Worm (Caenorhabditis elegans) whole organism, mixed stage, embryonic: ENCODE measurements around the gene acer-1.
A peak's percentile ranks its signal among the peaks of the same experiment; 100 is the strongest.

ENCODE experiments used
- M03D4.4 ChIP-seq: sonication (generic microtip); optimal IDR thresholded peaks from 2 replicates; lab custom pipeline; 2017; ENCODE audit warnings: mild to moderate bottlenecking, missing genetic modification characterization, missing compliant biosample characterization
- bed-3 ChIP-seq: fragments of 200-800 bp; sonication (Bioruptor generic); optimal IDR thresholded peaks from 3 replicates; lab custom pipeline; 2018; ENCODE audit warnings: mild to moderate bottlenecking, missing genetic modification characterization, moderate library complexity, missing compliant biosample characterization
- blmp-1 ChIP-seq: fragments of 150-350 bp; optimal IDR thresholded peaks from 2 replicates; lab custom pipeline; 2014; ENCODE audit warnings: missing biosample characterization, missing genetic modification characterization
- ceh-39 ChIP-seq: fragments of 150-350 bp; optimal IDR thresholded peaks from 2 replicates; lab custom pipeline; 2014; ENCODE audit warnings: missing biosample characterization, missing genetic modification characterization
- ceh-43 ChIP-seq: fragments of 200-800 bp; sonication (Bioruptor generic); optimal IDR thresholded peaks from 2 replicates; lab custom pipeline; 2018; ENCODE audit warnings: mild to moderate bottlenecking, missing genetic modification characterization, moderate library complexity, missing compliant biosample characterization
- ceh-83 ChIP-seq: fragments of 200-800 bp; sonication (Bioruptor generic); optimal IDR thresholded peaks from 2 replicates; lab custom pipeline; 2018; ENCODE audit warnings: mild to moderate bottlenecking, missing genetic modification characterization, missing compliant biosample characterization
- ces-1 ChIP-seq: fragments of 150-350 bp; optimal IDR thresholded peaks from 2 replicates; lab custom pipeline; 2014; ENCODE audit warnings: missing biosample characterization, missing genetic modification reagents, missing genetic modification characterization
- cnd-1 ChIP-seq: fragments of 200-800 bp; sonication (Bioruptor generic); optimal IDR thresholded peaks from 2 replicates; lab custom pipeline; 2018; ENCODE audit warnings: mild to moderate bottlenecking, missing genetic modification characterization, missing compliant biosample characterization
- elt-1 ChIP-seq: sonication (generic microtip); optimal IDR thresholded peaks from 2 replicates; lab custom pipeline; 2017; ENCODE audit warnings: missing genetic modification characterization, mild to moderate bottlenecking, missing compliant biosample characterization, antibody characterized with exemption, moderate library complexity, borderline replicate concordance; ENCODE audit not compliant: insufficient read depth
- elt-3 ChIP-seq: fragments of 150-350 bp; optimal IDR thresholded peaks from 2 replicates; lab custom pipeline; 2014; ENCODE audit warnings: missing biosample characterization, missing genetic modification characterization
- flh-1 ChIP-seq: fragments of 200-800 bp; sonication (Bioruptor generic); optimal IDR thresholded peaks from 2 replicates; lab custom pipeline; 2018; ENCODE audit warnings: mild to moderate bottlenecking, missing genetic modification characterization, moderate library complexity, missing compliant biosample characterization
- ham-2 ChIP-seq: fragments of 200-800 bp; sonication (Bioruptor generic); optimal IDR thresholded peaks from 2 replicates; lab custom pipeline; 2018; ENCODE audit warnings: mild to moderate bottlenecking, missing genetic modification characterization, missing compliant biosample characterization
- hlh-1 ChIP-seq: fragments of 150-350 bp; optimal IDR thresholded peaks from 2 replicates; lab custom pipeline; 2014; ENCODE audit warnings: missing biosample characterization, missing genetic modification reagents, missing genetic modification characterization
- lin-13 ChIP-seq: fragments of 150-350 bp; optimal IDR thresholded peaks from 2 replicates; lab custom pipeline; 2014; ENCODE audit warnings: missing biosample characterization, missing genetic modification characterization
- lin-32 ChIP-seq: fragments of 200-800 bp; sonication (Bioruptor generic); optimal IDR thresholded peaks from 2 replicates; lab custom pipeline; 2018; ENCODE audit warnings: mild to moderate bottlenecking, missing genetic modification characterization, missing compliant biosample characterization
- lsy-2 ChIP-seq: fragments of 150-350 bp; optimal IDR thresholded peaks from 2 replicates; lab custom pipeline; 2014; ENCODE audit warnings: missing biosample characterization, missing genetic modification characterization
- mab-5 ChIP-seq: fragments of 150-350 bp; optimal IDR thresholded peaks from 2 replicates; lab custom pipeline; 2014; ENCODE audit warnings: missing biosample characterization, missing genetic modification characterization
- mep-1 ChIP-seq: fragments of 150-350 bp; optimal IDR thresholded peaks from 2 replicates; lab custom pipeline; 2017; ENCODE audit warnings: missing biosample characterization, missing genetic modification reagents, missing genetic modification characterization, inconsistent platforms
- mls-2 ChIP-seq: sonication (generic microtip); optimal IDR thresholded peaks from 2 replicates; lab custom pipeline; 2016; ENCODE audit warnings: mild to moderate bottlenecking, missing genetic modification characterization, moderate library complexity, missing compliant biosample characterization
- nhr-12 ChIP-seq: fragments of 150-350 bp; optimal IDR thresholded peaks from 2 replicates; lab custom pipeline; 2014; ENCODE audit warnings: missing biosample characterization, missing genetic modification characterization
- nhr-2 ChIP-seq: fragments of 150-350 bp; optimal IDR thresholded peaks from 2 replicates; lab custom pipeline; 2014; ENCODE audit warnings: missing biosample characterization, missing genetic modification characterization
- nhr-237 ChIP-seq: fragments of 150-350 bp; optimal IDR thresholded peaks from 2 replicates; lab custom pipeline; 2014; ENCODE audit warnings: missing biosample characterization, missing genetic modification characterization
- nhr-28 ChIP-seq: fragments of 150-350 bp; optimal IDR thresholded peaks from 2 replicates; lab custom pipeline; 2014; ENCODE audit warnings: missing biosample characterization, missing genetic modification characterization
- nhr-76 ChIP-seq: sonication (generic microtip); optimal IDR thresholded peaks from 2 replicates; lab custom pipeline; 2017; ENCODE audit warnings: missing biosample characterization, missing genetic modification characterization
- pha-4 ChIP-seq: fragments of 150-350 bp; optimal IDR thresholded peaks from 2 replicates; lab custom pipeline; 2018; ENCODE audit warnings: missing biosample characterization, missing genetic modification reagents, missing genetic modification characterization
- sem-2 ChIP-seq: fragments of 200-800 bp; sonication (Bioruptor generic); optimal IDR thresholded peaks from 2 replicates; lab custom pipeline; 2018; ENCODE audit warnings: mild to moderate bottlenecking, missing genetic modification characterization, missing compliant biosample characterization
- snpc-4 ChIP-seq: fragments of 150-350 bp; optimal IDR thresholded peaks from 2 replicates; lab custom pipeline; 2014; ENCODE audit warnings: missing biosample characterization, missing genetic modification characterization
- sptf-1 ChIP-seq: sonication (generic microtip); optimal IDR thresholded peaks from 2 replicates; lab custom pipeline; 2017; ENCODE audit warnings: mild to moderate bottlenecking, missing genetic modification characterization, moderate library complexity, missing compliant biosample characterization
- tbx-8 ChIP-seq: fragments of 200-800 bp; sonication (Bioruptor generic); optimal IDR thresholded peaks from 2 replicates; lab custom pipeline; 2018; ENCODE audit warnings: mild to moderate bottlenecking, missing genetic modification characterization, moderate library complexity, missing compliant biosample characterization
- unc-120 ChIP-seq: sonication (generic microtip); optimal IDR thresholded peaks from 2 replicates; lab custom pipeline; 2017; ENCODE audit warnings: missing genetic modification characterization, missing compliant biosample characterization; ENCODE audit not compliant: poor library complexity, severe bottlenecking
- unc-39 ChIP-seq: fragments of 150-350 bp; optimal IDR thresholded peaks from 2 replicates; lab custom pipeline; 2014; ENCODE audit warnings: missing biosample characterization, missing genetic modification characterization
- unc-62 ChIP-seq: fragments of 150-350 bp; optimal IDR thresholded peaks from 2 replicates; lab custom pipeline; 2014; ENCODE audit warnings: missing biosample characterization, missing genetic modification reagents, missing genetic modification characterization
- zip-8 ChIP-seq: fragments of 150-350 bp; optimal IDR thresholded peaks from 2 replicates; lab custom pipeline; 2014; ENCODE audit warnings: missing biosample characterization, missing genetic modification characterization
- ztf-11 ChIP-seq: fragments of 150-350 bp; optimal IDR thresholded peaks from 2 replicates; lab custom pipeline; 2014; ENCODE audit warnings: missing biosample characterization, missing genetic modification characterization

acer-1 gene

ce11 chrII:6890095-6890494 is at the start of gene acer-1:
TSS of gene acer-1 (minus strand) at chrII:6890400.
- no peak for TF ChIP-seq nhr-76 (tag; lab: Kevin White, UChicago)
- TF ChIP-seq ceh-39 (tag; lab: Kevin White, UChicago) = no peak
- no peak for TF ChIP-seq nhr-2
- TF ChIP-seq lin-13 (tag; lab: Kevin White, UChicago) = no peak
- no peak for TF ChIP-seq ztf-11 (tag; lab: Kevin White, UChicago)
- no peak for TF ChIP-seq cnd-1 (tag; lab: Kevin White, UChicago)

ce11 chrII:6939873-6940272 is 49.7 kb upstream of the acer-1 start:
- TF ChIP-seq M03D4.4 (tag; lab: Kevin White, UChicago) (no peak), unc-39 (tag; lab: Kevin White, UChicago) (peak; percentile 41), mab-5 (no peak), sptf-1 (tag; lab: Kevin White, UChicago) (peak; percentile 40), cnd-1 (tag; lab: Kevin White, UChicago) (peak; percentile 60), mep-1 (tag; lab: Kevin White, UChicago) (no peak), blmp-1 (tag; lab: Kevin White, UChicago) (no peak), hlh-1 (no peak), ztf-11 (tag; lab: Kevin White, UChicago) (no peak), nhr-28 (tag; lab: Kevin White, UChicago) (no peak), ceh-43 (GFP tag; lab: Kevin White, UChicago) (peak; percentile 79), nhr-12 (tag; lab: Kevin White, UChicago) (no peak), lin-32 (GFP tag; lab: Kevin White, UChicago) (no peak), nhr-2 (peak; percentile 97), ceh-39 (tag; lab: Kevin White, UChicago) (no peak), tbx-8 (GFP tag; lab: Kevin White, UChicago) (no peak), pha-4 (tag; lab: Kevin White, UChicago) (no peak), bed-3 (no peak), flh-1 (GFP tag; lab: Kevin White, UChicago) (no peak), sem-2 (GFP tag; lab: Kevin White, UChicago) (no peak), snpc-4 (tag; lab: Kevin White, UChicago) (no peak), mls-2 (peak; percentile 80), elt-1 (tag; lab: Kevin White, UChicago) (no peak), ceh-83 (GFP tag; lab: Kevin White, UChicago) (no peak), ces-1 (peak; percentile 65), zip-8 (tag; lab: Kevin White, UChicago) (peak; percentile 34), lsy-2 (tag; lab: Kevin White, UChicago) (no peak), ham-2 (GFP tag; lab: Kevin White, UChicago) (peak; percentile 37), elt-3 (tag; lab: Kevin White, UChicago) (no peak)

ce11 chrII:6937057-6937456 is 46.9 kb upstream of the acer-1 start:
- TF ChIP-seq blmp-1 (tag; lab: Kevin White, UChicago) (no peak), ham-2 (GFP tag; lab: Kevin White, UChicago) (no peak), pha-4 (tag; lab: Kevin White, UChicago) (peak; percentile 55), ces-1 (peak; percentile 3)

ce11 chrII:6936528-6936927 is 46.3 kb upstream of the acer-1 start:
- TF ChIP-seq elt-3 (tag; lab: Kevin White, UChicago) (no peak), hlh-1 (peak; percentile 97), sptf-1 (tag; lab: Kevin White, UChicago) (no peak), ham-2 (GFP tag; lab: Kevin White, UChicago) (no peak), sem-2 (GFP tag; lab: Kevin White, UChicago) (no peak), lsy-2 (tag; lab: Kevin White, UChicago) (no peak), unc-120 (tag; lab: Kevin White, UChicago) (peak; percentile 91), lin-13 (tag; lab: Kevin White, UChicago) (no peak), nhr-76 (tag; lab: Kevin White, UChicago) (no peak), bed-3 (no peak), zip-8 (tag; lab: Kevin White, UChicago) (no peak), unc-62 (peak; percentile 62), nhr-237 (no peak), elt-1 (tag; lab: Kevin White, UChicago) (peak; percentile 60), mls-2 (no peak), nhr-2 (no peak), nhr-12 (tag; lab: Kevin White, UChicago) (no peak), snpc-4 (tag; lab: Kevin White, UChicago) (no peak), ces-1 (no peak)
